Worm (Caenorhabditis elegans): ENCODE data around the gene T10C6.6.

- TF ChIP-seq egl-27 (tag; optimal IDR thresholded peaks at IDR 0.05) (no peak), unc-62 (GFP tag; optimal IDR thresholded peaks at IDR 0.05 in 1 of 2) (no peak), unc-62 (tag; optimal IDR thresholded peaks at IDR 0.05) (no peak), tag-97 (GFP tag; IDR thresholded peaks at IDR 0.05) (no peak)
Observed at ce11 chrV:16016977-16017376, 7.1 kb upstream of the T10C6.6 start.

All from whole organism, L4 larva.